Worm (Caenorhabditis elegans) whole organism, young adult: Measurements from ENCODE around the gene nlp-43.

ENCODE experiments used
- bed-2 ChIP-seq: fragments of 200-800 bp; sonication (Bioruptor generic); IDR thresholded peaks from 2 replicates; pipeline ENCODE4 v1.3.6; 2022; ENCODE audit warnings: missing genetic modification reagents, missing genetic modification characterization, missing compliant biosample characterization
- ceh-100 ChIP-seq: fragments of 200-800 bp; sonication (Bioruptor generic); IDR thresholded peaks from 2 replicates; pipeline ENCODE4 v1.3.6; 2022; ENCODE audit warnings: missing genetic modification reagents, missing genetic modification characterization, missing compliant biosample characterization
- ceh-27 ChIP-seq: fragments of 200-800 bp; sonication (Bioruptor generic); optimal IDR thresholded peaks from 2 replicates; lab custom pipeline; 2018; ENCODE audit warnings: mild to moderate bottlenecking, missing genetic modification characterization, moderate library complexity, missing compliant biosample characterization
- ceh-91 ChIP-seq: fragments of 200-800 bp; sonication (Bioruptor generic); IDR thresholded peaks from 2 replicates; pipeline ENCODE4 v1.3.6; 2022; ENCODE audit warnings: missing genetic modification reagents, missing genetic modification characterization, missing compliant biosample characterization
- egl-44 ChIP-seq: fragments of 200-800 bp; sonication (Bioruptor generic); IDR thresholded peaks from 2 replicates; pipeline ENCODE4 v1.3.6; 2022; ENCODE audit warnings: missing genetic modification reagents, missing genetic modification characterization, missing compliant biosample characterization
- ets-4 ChIP-seq: fragments of 200-800 bp; sonication (Bioruptor generic); optimal IDR thresholded peaks from 2 replicates; lab custom pipeline; 2018; ENCODE audit warnings: mild to moderate bottlenecking, missing genetic modification characterization, missing compliant biosample characterization
- hrde-1 ChIP-seq: sonication (generic microtip); optimal IDR thresholded peaks from 2 replicates; lab custom pipeline; 2016; ENCODE audit warnings: missing genetic modification characterization, mild to moderate bottlenecking, missing compliant biosample characterization, moderate library complexity, missing genotype, missing genetic modification reagents, borderline replicate concordance
- nfya-2 ChIP-seq: fragments of 200-800 bp; sonication (Bioruptor generic); IDR thresholded peaks from 2 replicates; pipeline ENCODE4 v1.3.6; 2022; ENCODE audit warnings: missing genetic modification reagents, missing genetic modification characterization, missing compliant biosample characterization
- snpc-1.1 ChIP-seq: sonication (generic microtip); optimal IDR thresholded peaks from 2 replicates; lab custom pipeline; 2017; ENCODE audit warnings: missing genetic modification characterization, mild to moderate bottlenecking, missing compliant biosample characterization, antibody characterized with exemption, moderate library complexity, missing genotype, missing genetic modification reagents; ENCODE audit not compliant: insufficient read depth
- zim-3 ChIP-seq: sonication (generic microtip); optimal IDR thresholded peaks from 2 replicates; lab custom pipeline; 2017; ENCODE audit warnings: mild to moderate bottlenecking, missing genetic modification characterization, moderate library complexity, missing compliant biosample characterization

DNA sequence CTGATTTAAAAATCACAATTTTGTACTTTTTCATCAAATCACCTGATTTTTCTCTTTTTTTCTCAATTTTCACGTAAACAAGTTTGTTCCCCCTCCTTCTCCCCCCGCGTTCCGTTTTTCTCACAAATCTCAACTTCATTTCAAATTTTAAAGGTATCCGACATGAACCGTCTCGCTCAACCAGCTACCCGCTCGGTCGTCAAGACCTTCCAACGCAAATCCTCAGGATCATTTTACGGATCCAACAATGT lies 39.3 kb downstream of the nlp-43 start, which contains the start of gene cox-6A:
- TF ChIP-seq bed-2 (no peak), ceh-100 (GFP tag; lab: Robert Waterston, UW) (no peak), nfya-2 (GFP tag; lab: Robert Waterston, UW) (no peak), ceh-27 (GFP tag; lab: Kevin White, UChicago) (no peak), ets-4 (GFP tag; lab: Kevin White, UChicago) (no peak), egl-44 (GFP tag; lab: Robert Waterston, UW) (no peak), ceh-91 (GFP tag; lab: Robert Waterston, UW) (no peak), hrde-1 (tag; lab: Kevin White, UChicago) (no peak), zim-3 (tag; lab: Kevin White, UChicago) (no peak), snpc-1.1 (tag; lab: Kevin White, UChicago) (no peak)
